Worm (Caenorhabditis elegans): ENCODE data around the gene mak-1.

DNA sequence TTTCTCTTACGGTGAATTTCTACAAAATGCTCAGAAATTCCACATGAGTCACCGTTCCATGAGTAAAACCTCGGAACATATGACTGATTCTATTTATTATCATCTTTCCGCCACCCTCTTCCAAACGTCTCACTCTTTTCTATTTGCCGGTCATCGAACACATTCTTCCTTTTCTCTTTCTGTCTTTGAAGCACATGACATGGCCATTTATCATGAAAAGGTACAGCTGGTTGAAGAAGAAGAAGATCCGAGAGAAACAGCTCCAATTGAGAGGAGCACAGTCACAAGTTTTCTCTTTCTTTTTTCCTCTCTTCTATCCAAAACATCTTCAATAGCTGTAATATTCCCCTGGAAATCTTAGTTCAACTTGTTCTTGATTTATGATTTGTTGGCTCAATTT is 36.8 kb upstream of the mak-1 start, which contains the start of gene cup-16:
- TF ChIP-seq aly-2 (tag; optimal IDR thresholded peaks at IDR 0.05), result no peak
- no peak for TF ChIP-seq nhr-237 (tag; optimal IDR thresholded peaks at IDR 0.05)
- no peak for TF ChIP-seq nhr-23 (tag; optimal IDR thresholded peaks at IDR 0.05)
- no peak for TF ChIP-seq ceh-28 (tag; optimal IDR thresholded peaks at IDR 0.05)
- TF ChIP-seq hmg-11 (tag; optimal IDR thresholded peaks at IDR 0.05), result no peak
- TF ChIP-seq ama-1 (optimal IDR thresholded peaks at IDR 0.05), result no peak
- TF ChIP-seq unc-62 (GFP tag; optimal IDR thresholded peaks at IDR 0.05), result no peak
- no peak for TF ChIP-seq ztf-11 (tag; optimal IDR thresholded peaks at IDR 0.05)
- no peak for TF ChIP-seq lin-15B (tag; optimal IDR thresholded peaks at IDR 0.05)
- no peak for TF ChIP-seq ceh-82 (tag; optimal IDR thresholded peaks at IDR 0.05)
- no peak for TF ChIP-seq ztf-4 (tag; optimal IDR thresholded peaks at IDR 0.05)

Measured in whole organism, L3 larva.